Worm (Caenorhabditis elegans) whole organism, young adult: ENCODE results near the gene F38A1.6.

Source experiments
- dpl-1 ChIP-seq: fragments of 150-350 bp; optimal IDR thresholded peaks from 2 replicates; lab custom pipeline; 2014; ENCODE audit warnings: missing biosample characterization, missing genetic modification reagents, missing genetic modification characterization
- somi-1 ChIP-seq: fragments of 200-800 bp; sonication (Bioruptor generic); optimal IDR thresholded peaks from 2 replicates; lab custom pipeline; 2018; ENCODE audit warnings: mild to moderate bottlenecking, missing genetic modification characterization, missing compliant biosample characterization

DNA sequence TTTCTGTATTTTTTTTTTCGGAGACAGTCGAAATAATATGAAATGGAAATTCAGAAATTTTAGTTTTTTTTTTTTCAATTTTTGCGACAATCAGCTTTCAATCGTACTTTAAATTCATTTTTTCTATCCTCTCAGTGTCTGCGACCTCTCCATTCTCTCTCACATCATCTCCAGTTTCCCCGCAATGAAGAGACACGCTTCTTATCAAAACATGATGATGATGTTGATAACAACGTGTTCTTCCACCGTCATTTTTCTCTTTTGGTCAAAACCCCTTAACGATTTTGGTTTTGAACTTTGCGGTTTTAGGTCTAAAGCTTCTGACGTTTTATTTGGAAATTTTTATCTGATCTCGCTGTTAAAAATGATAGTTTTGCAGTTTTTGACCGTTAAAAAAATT is 42.3 kb upstream of the F38A1.6 start:
- TF ChIP-seq somi-1 (GFP tag; lab: Kevin White, UChicago) (no peak), dpl-1 (GFP tag; lab: Kevin White, UChicago) (no peak)
